Worm (Caenorhabditis elegans) whole organism, L2 larva: ENCODE data around the gene ZC374.2.

Source experiments
- C34F6.9 ChIP-seq: fragments of 150-350 bp; optimal IDR thresholded peaks from 2 replicates; lab custom pipeline; 2014; ENCODE audit warnings: missing biosample characterization, missing genetic modification characterization
- F13H6.1 ChIP-seq: sonication (generic microtip); optimal IDR thresholded peaks from 2 replicates; lab custom pipeline; 2016; ENCODE audit warnings: missing genetic modification characterization, missing compliant biosample characterization
- R02D3.7 ChIP-seq: fragments of 150-350 bp; optimal IDR thresholded peaks from 2 replicates; lab custom pipeline; 2014; ENCODE audit warnings: missing biosample characterization, missing genetic modification characterization
- Y55F3AM.14 ChIP-seq: fragments of 200-800 bp; sonication (Bioruptor generic); optimal IDR thresholded peaks from 2 replicates; lab custom pipeline; 2018; ENCODE audit warnings: mild to moderate bottlenecking, missing genetic modification characterization, missing compliant biosample characterization
- ZK546.5 ChIP-seq: sonication (generic microtip); optimal IDR thresholded peaks from 2 replicates; lab custom pipeline; 2017; ENCODE audit warnings: missing biosample characterization, missing genetic modification characterization
- alr-1 ChIP-seq: fragments of 150-350 bp; optimal IDR thresholded peaks from 2 replicates; lab custom pipeline; 2014; ENCODE audit warnings: missing biosample characterization, missing genetic modification characterization
- aly-2 ChIP-seq: fragments of 150-350 bp; optimal IDR thresholded peaks from 2 replicates; lab custom pipeline; 2014; ENCODE audit warnings: missing biosample characterization, missing genetic modification characterization
- ama-1 ChIP-seq: fragments of 150-350 bp; optimal IDR thresholded peaks from 2 replicates; lab custom pipeline; 2018; ENCODE audit warnings: inconsistent platforms
- blmp-1 ChIP-seq: sonication (generic microtip); optimal IDR thresholded peaks from 2 replicates; lab custom pipeline; 2017; ENCODE audit warnings: missing genetic modification characterization, mild to moderate bottlenecking, missing compliant biosample characterization, antibody characterized with exemption, moderate library complexity; ENCODE audit not compliant: insufficient read depth
- ceh-16 ChIP-seq: fragments of 150-350 bp; optimal IDR thresholded peaks from 2 replicates; lab custom pipeline; 2014; ENCODE audit warnings: missing biosample characterization, missing genetic modification characterization
- ceh-82 ChIP-seq: fragments of 150-350 bp; optimal IDR thresholded peaks from 2 replicates; lab custom pipeline; 2014; ENCODE audit warnings: missing biosample characterization, missing genetic modification characterization
- crh-2 ChIP-seq: sonication (generic microtip); optimal IDR thresholded peaks from 2 replicates; lab custom pipeline; 2017; ENCODE audit warnings: missing biosample characterization, missing genetic modification characterization
- dmd-4 ChIP-seq: sonication (generic microtip); optimal IDR thresholded peaks from 2 replicates; lab custom pipeline; 2017; ENCODE audit warnings: missing biosample characterization, missing genetic modification characterization
- egl-27 ChIP-seq: sonication (generic microtip); optimal IDR thresholded peaks from 3 replicates; lab custom pipeline; 2017; ENCODE audit warnings: missing biosample characterization, missing genetic modification reagents, missing genetic modification characterization
- elt-1 ChIP-seq: fragments of 150-350 bp; optimal IDR thresholded peaks from 2 replicates; lab custom pipeline; 2014; ENCODE audit warnings: missing biosample characterization, missing genetic modification characterization
- elt-3 ChIP-seq: sonication (generic microtip); optimal IDR thresholded peaks from 2 replicates; lab custom pipeline; 2017; ENCODE audit warnings: missing biosample characterization, missing genetic modification characterization
- fos-1 ChIP-seq: fragments of 150-350 bp; optimal IDR thresholded peaks from 2 replicates; lab custom pipeline; 2014; ENCODE audit warnings: missing biosample characterization, missing genetic modification characterization
- gmeb-1 ChIP-seq: fragments of 150-350 bp; optimal IDR thresholded peaks from 2 replicates; lab custom pipeline; 2014; ENCODE audit warnings: missing biosample characterization, missing genetic modification characterization
- lin-11 ChIP-seq: fragments of 150-350 bp; sonication (generic microtip); optimal IDR thresholded peaks from 2 replicates; lab custom pipeline; 2014; ENCODE audit warnings: missing biosample characterization, missing genetic modification characterization, inconsistent platforms, mixed read lengths
- lin-13 ChIP-seq: fragments of 150-350 bp; optimal IDR thresholded peaks from 2 replicates; lab custom pipeline; 2014; ENCODE audit warnings: missing biosample characterization, missing genetic modification reagents, missing genetic modification characterization
- lin-39 ChIP-seq: fragments of 150-350 bp; optimal IDR thresholded peaks from 2 replicates; lab custom pipeline; 2014; ENCODE audit warnings: missing biosample characterization, missing genetic modification reagents, missing genetic modification characterization
- mab-5 ChIP-seq: fragments of 150-350 bp; optimal IDR thresholded peaks from 2 replicates; lab custom pipeline; 2014; ENCODE audit warnings: missing biosample characterization, missing genetic modification characterization
- mbf-1 ChIP-seq: sonication (generic microtip); optimal IDR thresholded peaks from 2 replicates; lab custom pipeline; 2017; ENCODE audit warnings: missing biosample characterization, missing genetic modification characterization
- mdl-1 ChIP-seq, 2 experiments: fragments of 150-350 bp in 1 of 2; sonication (generic microtip) in 1 of 2; optimal IDR thresholded peaks; 2 replicates each; lab custom pipeline; 2017; ENCODE audit warnings: missing biosample characterization in 2 of 2, missing genetic modification characterization in 2 of 2
- nhr-10 ChIP-seq: sonication (generic microtip); optimal IDR thresholded peaks from 2 replicates; lab custom pipeline; 2017; ENCODE audit warnings: missing biosample characterization, missing genetic modification characterization
- nhr-11 ChIP-seq: fragments of 150-350 bp; optimal IDR thresholded peaks from 2 replicates; lab custom pipeline; 2014; ENCODE audit warnings: missing biosample characterization, missing genetic modification characterization
- nhr-129 ChIP-seq: fragments of 150-350 bp; optimal IDR thresholded peaks from 2 replicates; lab custom pipeline; 2014; ENCODE audit warnings: missing biosample characterization, missing genetic modification characterization
- nhr-21 ChIP-seq: fragments of 150-350 bp; optimal IDR thresholded peaks from 2 replicates; lab custom pipeline; 2014; ENCODE audit warnings: missing biosample characterization, missing genetic modification characterization
- nhr-25 ChIP-seq: fragments of 150-350 bp; sonication (generic microtip); optimal IDR thresholded peaks from 3 replicates; lab custom pipeline; 2014; ENCODE audit warnings: missing biosample characterization, missing genetic modification characterization
- nhr-6 ChIP-seq: fragments of 150-350 bp; optimal IDR thresholded peaks from 2 replicates; lab custom pipeline; 2014; ENCODE audit warnings: missing biosample characterization, missing genetic modification characterization
- peb-1 ChIP-seq: fragments of 150-350 bp; optimal IDR thresholded peaks from 2 replicates; lab custom pipeline; 2014; ENCODE audit warnings: missing biosample characterization, missing genetic modification characterization
- sem-4 ChIP-seq: fragments of 150-350 bp; optimal IDR thresholded peaks from 2 replicates; lab custom pipeline; 2014; ENCODE audit warnings: missing biosample characterization, missing genetic modification reagents, missing genetic modification characterization
- skn-1 ChIP-seq: sonication (generic microtip); optimal IDR thresholded peaks from 2 replicates; lab custom pipeline; 2017; ENCODE audit warnings: missing biosample characterization, missing genetic modification characterization
- sma-3 ChIP-seq: sonication (generic microtip); optimal IDR thresholded peaks from 2 replicates; lab custom pipeline; 2016; ENCODE audit warnings: missing genetic modification reagents, missing genetic modification characterization, missing compliant biosample characterization
- sma-9 ChIP-seq, 2 experiments: fragments of 150-350 bp in 1 of 2; sonication (generic microtip) in 1 of 2; optimal IDR thresholded peaks; 2 replicates each; lab custom pipeline; 2014 to 2016; ENCODE audit warnings: missing genetic modification characterization in 2 of 2, mild to moderate bottlenecking in 1 of 2, missing biosample characterization in 1 of 2, missing compliant biosample characterization in 1 of 2, missing genetic modification reagents in 1 of 2, moderate library complexity in 1 of 2
- unc-62 ChIP-seq: fragments of 150-350 bp; optimal IDR thresholded peaks from 2 replicates; lab custom pipeline; 2014; ENCODE audit warnings: missing biosample characterization, missing genetic modification reagents, missing genetic modification characterization
- ztf-1 ChIP-seq: fragments of 200-800 bp; sonication (Bioruptor generic); conservative IDR thresholded peaks from 2 replicates; pipeline ENCODE4 v1.3.6; 2022; ENCODE audit warnings: missing genetic modification characterization, missing compliant biosample characterization
- ztf-11 ChIP-seq: sonication (generic microtip); optimal IDR thresholded peaks from 2 replicates; lab custom pipeline; 2017; ENCODE audit warnings: missing biosample characterization, missing genetic modification characterization
- ztf-4 ChIP-seq: fragments of 150-350 bp; optimal IDR thresholded peaks from 2 replicates; lab custom pipeline; 2014; ENCODE audit warnings: missing biosample characterization, missing genetic modification characterization

Gene ZC374.2

ce11 chrX:10051625-10052024 is 4.4 kb upstream of the ZC374.2 start (continued):
- TF ChIP-seq fos-1: peak; percentile 70
- TF ChIP-seq ama-1 (lab: Kevin White, UChicago): no peak
- no peak for TF ChIP-seq ztf-1 (GFP tag; lab: Robert Waterston, UW)
- no peak for TF ChIP-seq dmd-4 (tag; lab: Kevin White, UChicago)
- no peak for TF ChIP-seq ztf-4 (tag; lab: Kevin White, UChicago)
- TF ChIP-seq lin-11: no peak

ce11 chrX:10049160-10049559 is 1.9 kb upstream of the ZC374.2 start, which contains the start of gene gnrr-3:
Gene gnrr-3 (plus strand): TSS chrX:10049460.
- TF ChIP-seq nhr-129 (no peak), crh-2 (tag; lab: Kevin White, UChicago) (no peak), C34F6.9 (no peak), elt-1 (tag; lab: Kevin White, UChicago) (no peak), sem-4 (tag; lab: Kevin White, UChicago) (no peak), ceh-16 (tag; lab: Kevin White, UChicago) (no peak), peb-1 (tag; lab: Kevin White, UChicago) (no peak), F13H6.1 (tag; lab: Kevin White, UChicago) (no peak), nhr-25 (tag; lab: Kevin White, UChicago) (no peak), egl-27 (tag; lab: Kevin White, UChicago) (no peak), dmd-4 (tag; lab: Kevin White, UChicago) (no peak), lin-13 (GFP tag; lab: Kevin White, UChicago) (no peak), nhr-11 (tag; lab: Kevin White, UChicago) (no peak), aly-2 (tag; lab: Kevin White, UChicago) (no peak), nhr-10 (no peak)

- TF ChIP-seq crh-2 (tag; lab: Kevin White, UChicago) (no peak), gmeb-1 (tag; lab: Kevin White, UChicago) (no peak), Y55F3AM.14 (GFP tag; lab: Kevin White, UChicago) (no peak), egl-27 (tag; lab: Kevin White, UChicago) (no peak), nhr-6 (tag; lab: Kevin White, UChicago) (no peak), sma-9 (GFP tag; optimal IDR thresholded peaks at IDR 0.05; lab: Kevin White, UChicago) (no peak), sma-9 (tag; optimal IDR thresholded peaks at IDR 0.05; lab: Kevin White, UChicago) (no peak), ztf-11 (tag; lab: Kevin White, UChicago) (no peak), elt-3 (tag; lab: Kevin White, UChicago) (no peak), sma-3 (GFP tag; lab: Kevin White, UChicago) (no peak), ceh-82 (tag; lab: Kevin White, UChicago) (no peak), nhr-11 (tag; lab: Kevin White, UChicago) (no peak), ama-1 (lab: Kevin White, UChicago) (no peak), skn-1 (tag; lab: Kevin White, UChicago) (no peak)
Observed at ce11 chrX:10044473-10044872, 2.8 kb downstream of the ZC374.2 start.

ce11 chrX:10030836-10031235 is 16.4 kb downstream of the ZC374.2 start, which contains the start of gene sek-6:
Gene sek-6 (plus strand): TSS chrX:10031150.
- TF ChIP-seq sma-3 (GFP tag; lab: Kevin White, UChicago) (no peak), fos-1 (peak; percentile 8)

ce11 chrX:10027556-10027955 is 19.7 kb downstream of the ZC374.2 start, which contains the start of gene mkk-4:
Gene mkk-4 (plus strand): TSS chrX:10027856.
- TF ChIP-seq alr-1 (tag; lab: Kevin White, UChicago) (no peak), R02D3.7 (tag; lab: Kevin White, UChicago) (no peak), F13H6.1 (tag; lab: Kevin White, UChicago) (no peak), mbf-1 (tag; lab: Kevin White, UChicago) (no peak), unc-62 (GFP tag; lab: Kevin White, UChicago) (no peak), ztf-11 (tag; lab: Kevin White, UChicago) (no peak), lin-39 (no peak), elt-1 (tag; lab: Kevin White, UChicago) (no peak), ceh-16 (tag; lab: Kevin White, UChicago) (no peak), nhr-21 (tag; lab: Kevin White, UChicago) (no peak), mab-5 (tag; lab: Kevin White, UChicago) (no peak), blmp-1 (tag; lab: Kevin White, UChicago) (no peak), Y55F3AM.14 (GFP tag; lab: Kevin White, UChicago) (no peak), ZK546.5 (no peak), mdl-1 (tag; optimal IDR thresholded peaks at IDR 0.05; lab: Kevin White, UChicago) (no peak), dmd-4 (tag; lab: Kevin White, UChicago) (no peak)
